Worm (Caenorhabditis elegans) whole organism, late embryonic: ENCODE results near the gene cdf-1.

Experiments
- ama-1 ChIP-seq: fragments of 150-350 bp; optimal IDR thresholded peaks from 2 replicates; lab custom pipeline; 2014
- ceh-34 ChIP-seq: sonication (generic microtip); optimal IDR thresholded peaks from 2 replicates; lab custom pipeline; 2016; ENCODE audit warnings: mild to moderate bottlenecking, missing genetic modification characterization, missing compliant biosample characterization
- dmd-4 ChIP-seq: sonication (generic microtip); optimal IDR thresholded peaks from 2 replicates; lab custom pipeline; 2016; ENCODE audit warnings: borderline replicate concordance, missing genetic modification characterization, missing compliant biosample characterization

ce11 chrX:6467462-6467861, 37.5 kb downstream of the cdf-1 start, which contains the start of gene C15B12.3:
- no peak for TF ChIP-seq ceh-34 (tag; lab: Kevin White, UChicago)
- TF ChIP-seq ama-1: no peak
- no peak for TF ChIP-seq dmd-4 (tag; lab: Kevin White, UChicago)
